Fruit fly (Drosophila melanogaster) whole organism, pupa: Measurements from ENCODE around the gene CG31548.

Experiments
- CG4496 ChIP-seq: fragments of 200-800 bp; sonication (Bioruptor generic); IDR thresholded peaks from 3 replicates; pipeline ENCODE4 v1.3.6; 2022; ENCODE audit warnings: missing biosample characterization, missing genetic modification characterization
- CG9948 ChIP-seq: fragments of 200-800 bp; sonication (Bioruptor generic); optimal IDR thresholded peaks from 2 replicates; lab custom pipeline; 2018; ENCODE audit warnings: missing biosample characterization, mild to moderate bottlenecking, missing genetic modification characterization, moderate library complexity
- Pif1B ChIP-seq: fragments of 200-800 bp; sonication (Bioruptor generic); optimal IDR thresholded peaks from 3 replicates; lab custom pipeline; 2016; ENCODE audit warnings: missing biosample characterization, missing genetic modification characterization
- rn ChIP-seq: fragments of 200-800 bp; sonication (Bioruptor generic); IDR thresholded peaks from 2 replicates; pipeline ENCODE4 v1.3.6; 2022; ENCODE audit warnings: missing biosample characterization, missing genetic modification characterization

dm6 chr3R:5668928-5669739 is 32.5 kb upstream of the CG31548 start, which contains the start of the genes Xe7 and Atg17:
- TF ChIP-seq rn (GFP tag; lab: Robert Waterston, UW) (peak; percentile 83), CG4496 (peak; percentile 90), Pif1B (GFP tag; lab: Kevin White, UChicago) (peak; percentile 83), CG9948 (tag; lab: Kevin White, UChicago) (peak; percentile 89)
